Fruit fly (Drosophila melanogaster) whole organism, wandering third instar larva: ENCODE data around the gene CG17260.
A peak's percentile ranks its signal among the peaks of the same experiment; 100 is the strongest.

Experiments used
- Abd-B ChIP-seq: fragments of >200 bp; optimal IDR thresholded peaks from 2 replicates; lab custom pipeline; 2017; ENCODE audit warnings: missing biosample characterization, missing genetic modification characterization
- CG32264 ChIP-seq: fragments of 200-800 bp; sonication (Bioruptor generic); optimal IDR thresholded peaks from 2 replicates; lab custom pipeline; 2016; ENCODE audit warnings: missing biosample characterization, missing genetic modification characterization
- CG9705 ChIP-seq: fragments of 200-800 bp; sonication (Bioruptor generic); optimal IDR thresholded peaks from 2 replicates; lab custom pipeline; 2018; ENCODE audit warnings: missing biosample characterization, mild to moderate bottlenecking, missing genetic modification characterization
- CrebA ChIP-seq: fragments of 200-800 bp; sonication (Bioruptor generic); optimal IDR thresholded peaks from 2 replicates; lab custom pipeline; 2016; ENCODE audit warnings: missing biosample characterization, mild to moderate bottlenecking, missing genetic modification characterization, borderline replicate concordance
- Dfd ChIP-seq: fragments of >200 bp; optimal IDR thresholded peaks from 2 replicates; lab custom pipeline; 2017; ENCODE audit warnings: missing biosample characterization, missing genetic modification characterization
- Dif ChIP-seq: fragments of 200-275, 200-300 bp; sonication (Bioruptor generic); optimal IDR thresholded peaks from 2 replicates; lab custom pipeline; 2018; ENCODE audit warnings: missing biosample characterization, missing genetic modification characterization; ENCODE audit not compliant: partially characterized antibody
- GATAd ChIP-seq: sonication (Bioruptor generic); optimal IDR thresholded peaks from 2 replicates; lab custom pipeline; 2016; ENCODE audit warnings: missing biosample characterization, missing genetic modification characterization
- HLH106 ChIP-seq: fragments of 200-800 bp; optimal IDR thresholded peaks from 3 replicates; lab custom pipeline; 2019; ENCODE audit warnings: missing biosample characterization, mild to moderate bottlenecking, missing genetic modification characterization, moderate library complexity
- Hnf4 ChIP-seq: fragments of 200-800 bp; sonication (Bioruptor generic); optimal IDR thresholded peaks from 2 replicates; lab custom pipeline; 2016; ENCODE audit warnings: missing biosample characterization, mild to moderate bottlenecking, missing genetic modification characterization
- Hr78 ChIP-seq: fragments of >200 bp; optimal IDR thresholded peaks from 2 replicates; lab custom pipeline; 2017; ENCODE audit warnings: missing biosample characterization, missing genetic modification characterization
- Hr83 ChIP-seq: fragments of 200-300 bp; sonication (Bioruptor generic); optimal IDR thresholded peaks from 2 replicates; lab custom pipeline; 2016; ENCODE audit warnings: missing biosample characterization, mild to moderate bottlenecking, missing genetic modification characterization, moderate library complexity; ENCODE audit not compliant: poor library complexity, severe bottlenecking
- Jra ChIP-seq: sonication (Bioruptor generic); optimal IDR thresholded peaks from 2 replicates; lab custom pipeline; 2016; ENCODE audit warnings: missing biosample characterization, missing genetic modification characterization
- Mio ChIP-seq: sonication (Bioruptor generic); optimal IDR thresholded peaks from 2 replicates; lab custom pipeline; 2016; ENCODE audit warnings: missing biosample characterization, missing genetic modification characterization
- Myc ChIP-seq: fragments of >200 bp; optimal IDR thresholded peaks from 2 replicates; lab custom pipeline; 2017
- N ChIP-seq: fragments of >200 bp; optimal IDR thresholded peaks from 2 replicates; lab custom pipeline; 2018; ENCODE audit warnings: missing biosample characterization, missing external identifiers, missing genetic modification characterization
- OdsH ChIP-seq: fragments of 200-800 bp; sonication (Bioruptor generic); optimal IDR thresholded peaks from 2 replicates; lab custom pipeline; 2016; ENCODE audit warnings: missing biosample characterization, mild to moderate bottlenecking, missing genetic modification characterization
- Rel ChIP-seq, 2 experiments: fragments of 200-800 bp; sonication (Bioruptor generic) in 1 of 2; optimal IDR thresholded peaks; 2 replicates in 1 of 2; 3 replicates in 1 of 2; lab custom pipeline; 2016 to 2019; ENCODE audit warnings: mild to moderate bottlenecking in 2 of 2, missing biosample characterization in 2 of 2, missing genetic modification characterization in 2 of 2, moderate library complexity in 1 of 2
- Sp1 ChIP-seq: fragments of 200-800 bp; sonication (Bioruptor generic); optimal IDR thresholded peaks from 3 replicates; lab custom pipeline; 2019; ENCODE audit warnings: missing biosample characterization, mild to moderate bottlenecking, missing genetic modification characterization, moderate library complexity
- Vsx2 ChIP-seq: fragments of 200-300, 225-300 bp; sonication (Bioruptor generic); optimal IDR thresholded peaks from 2 replicates; lab custom pipeline; 2018; ENCODE audit warnings: missing biosample characterization, missing genetic modification characterization; ENCODE audit not compliant: partially characterized antibody
- br ChIP-seq: fragments of 200-800 bp; sonication (Bioruptor generic); optimal IDR thresholded peaks from 2 replicates; lab custom pipeline; 2016; ENCODE audit warnings: missing biosample characterization, missing genetic modification characterization
- brk ChIP-seq: fragments of 200-800 bp; sonication (Bioruptor generic); optimal IDR thresholded peaks from 2 replicates; lab custom pipeline; 2016; ENCODE audit warnings: missing biosample characterization, mild to moderate bottlenecking, missing genetic modification characterization
- dl ChIP-seq, 2 experiments: fragments of 175-275, 200-275 bp in 1 of 2; fragments of 200-275 bp in 1 of 2; sonication (Bioruptor generic); optimal IDR thresholded peaks; lab custom pipeline; 2018; ENCODE audit warnings: mild to moderate bottlenecking in 2 of 2, missing biosample characterization in 2 of 2, missing genetic modification characterization in 2 of 2, moderate library complexity in 2 of 2; ENCODE audit not compliant: partially characterized antibody in 2 of 2, insufficient read depth in 1 of 2
- dmrt93B ChIP-seq: fragments of 200-800 bp; sonication (Bioruptor generic); optimal IDR thresholded peaks from 2 replicates; lab custom pipeline; 2018; ENCODE audit warnings: missing biosample characterization, mild to moderate bottlenecking, missing genetic modification characterization
- dsf ChIP-seq: sonication (Bioruptor generic); optimal IDR thresholded peaks from 2 replicates; lab custom pipeline; 2016; ENCODE audit warnings: missing biosample characterization, missing genetic modification characterization, borderline replicate concordance
- ey ChIP-seq: fragments of 200-800 bp; sonication (Bioruptor generic); optimal IDR thresholded peaks from 2 replicates; lab custom pipeline; 2016; ENCODE audit warnings: missing biosample characterization, missing genetic modification characterization
- foxo ChIP-seq, 2 experiments: fragments of 200-800 bp; sonication (Bioruptor generic); optimal IDR thresholded peaks; 2 replicates in 1 of 2; 3 replicates in 1 of 2; lab custom pipeline; 2016 to 2017; ENCODE audit warnings: missing biosample characterization in 2 of 2, missing genetic modification characterization in 2 of 2
- fru ChIP-seq: fragments of 200-800 bp; sonication (Bioruptor generic); optimal IDR thresholded peaks from 3 replicates; lab custom pipeline; 2016; ENCODE audit warnings: missing biosample characterization, mild to moderate bottlenecking, missing genetic modification characterization
- h ChIP-seq: fragments of 200-800 bp; sonication (Bioruptor generic); optimal IDR thresholded peaks from 3 replicates; lab custom pipeline; 2016; ENCODE audit warnings: missing biosample characterization, mild to moderate bottlenecking, missing genetic modification characterization
- jim ChIP-seq: fragments of 175-275, 200-325 bp; sonication (Bioruptor generic); optimal IDR thresholded peaks from 2 replicates; lab custom pipeline; 2016; ENCODE audit warnings: missing biosample characterization, mild to moderate bottlenecking, missing genetic modification characterization
- lola ChIP-seq: fragments of >200 bp; optimal IDR thresholded peaks from 2 replicates; lab custom pipeline; 2017; ENCODE audit warnings: missing biosample characterization, missing genetic modification characterization
- psq ChIP-seq: fragments of 200-800 bp; sonication (Bioruptor generic); optimal IDR thresholded peaks from 3 replicates; lab custom pipeline; 2017; ENCODE audit warnings: missing biosample characterization, mild to moderate bottlenecking, missing genetic modification characterization, moderate library complexity
- rgr ChIP-seq: fragments of 200-800 bp; sonication (Bioruptor generic); optimal IDR thresholded peaks from 3 replicates; lab custom pipeline; 2016; ENCODE audit warnings: missing biosample characterization, mild to moderate bottlenecking, missing genetic modification characterization
- sv ChIP-seq: fragments of 200-800 bp; sonication (Bioruptor generic); optimal IDR thresholded peaks from 3 replicates; lab custom pipeline; 2016; ENCODE audit warnings: missing biosample characterization, missing genetic modification characterization
- usp ChIP-seq: fragments of >200 bp; optimal IDR thresholded peaks from 2 replicates; lab custom pipeline; 2017; ENCODE audit warnings: missing biosample characterization, missing genetic modification characterization
- woc ChIP-seq: sonication (Bioruptor generic); optimal IDR thresholded peaks from 2 replicates; lab custom pipeline; 2016; ENCODE audit warnings: missing biosample characterization, mild to moderate bottlenecking, missing genetic modification characterization

The CG17260 gene

DNA sequence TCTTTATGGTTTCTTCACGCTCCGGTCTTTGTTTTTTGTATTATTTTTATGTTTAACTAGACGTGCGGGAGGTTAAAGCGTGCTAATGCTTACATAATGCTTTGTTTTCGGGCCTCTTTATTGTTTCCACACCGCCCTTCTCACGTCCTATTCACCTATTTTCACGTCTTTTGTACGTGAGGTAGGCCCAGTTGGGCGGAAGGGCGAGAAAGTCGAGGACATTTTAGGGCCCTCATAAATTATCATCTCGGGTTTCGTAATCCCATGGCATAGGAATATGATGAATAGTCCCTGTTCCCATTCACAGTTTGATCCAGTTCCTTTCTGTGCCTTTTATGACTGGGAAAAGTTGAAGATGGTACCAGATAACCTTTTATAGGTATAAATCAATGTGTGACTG lies 31.5 kb upstream of the CG17260 start:
- TF ChIP-seq dsf (GFP tag; lab: Kevin White, UChicago) (no peak), dl (GFP tag; optimal IDR thresholded peaks at IDR 0.05; lab: Kevin White, UChicago; ENCODE audit: insufficient read depth in 1 of 2, partially characterized antibody in 2 of 2) (no peak), br (no peak), GATAd (no peak), sv (GFP tag; lab: Kevin White, UChicago) (no peak), Abd-B (GFP tag; lab: Kevin White, UChicago) (no peak), dmrt93B (GFP tag; lab: Kevin White, UChicago) (no peak), Hr83 (no peak), Mio (no peak), lola (GFP tag; lab: Kevin White, UChicago) (no peak), rgr (GFP tag; lab: Kevin White, UChicago) (no peak), CG32264 (GFP tag; lab: Kevin White, UChicago) (no peak), Rel (GFP tag; optimal IDR thresholded peaks at IDR 0.05; lab: Kevin White, UChicago) (no peak), Rel (tag; optimal IDR thresholded peaks at IDR 0.05; lab: Kevin White, UChicago) (no peak), Vsx2 (GFP tag; lab: Kevin White, UChicago) (no peak)

DNA sequence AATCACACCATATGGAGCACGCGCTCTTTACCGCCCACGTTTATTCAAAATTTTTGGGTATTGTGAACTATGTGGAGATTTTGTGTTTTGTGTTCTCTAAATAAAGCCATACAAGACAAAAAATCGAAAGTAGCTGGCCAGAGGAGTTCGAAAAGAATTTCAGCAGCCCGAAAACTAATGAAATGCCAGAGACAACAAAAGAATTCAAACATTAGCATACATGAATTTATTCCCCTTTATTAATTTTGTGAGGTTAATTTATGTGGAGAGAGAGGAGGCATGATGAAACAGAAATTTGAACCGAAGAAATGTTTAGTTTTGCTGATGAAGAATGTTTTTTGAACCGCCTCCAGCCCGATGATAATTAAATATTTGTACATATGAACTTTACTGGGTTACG lies 30.8 kb upstream of the CG17260 start:
- TF ChIP-seq Dif: no peak
- TF ChIP-seq lola (GFP tag; lab: Kevin White, UChicago): no peak
- TF ChIP-seq usp: no peak
- TF ChIP-seq jim (GFP tag; lab: Kevin White, UChicago): no peak
- TF ChIP-seq Jra (GFP tag; lab: Kevin White, UChicago): no peak
- TF ChIP-seq Abd-B (GFP tag; lab: Kevin White, UChicago): no peak
- no peak for TF ChIP-seq dsf (GFP tag; lab: Kevin White, UChicago)
- TF ChIP-seq psq (GFP tag; lab: Kevin White, UChicago): no peak
- no peak for TF ChIP-seq Hnf4 (GFP tag; lab: Kevin White, UChicago)
- TF ChIP-seq Dfd (GFP tag; lab: Kevin White, UChicago): no peak
- TF ChIP-seq foxo (GFP tag; optimal IDR thresholded peaks at IDR 0.05; lab: Kevin White, UChicago): no peak
- TF ChIP-seq Vsx2 (GFP tag; lab: Kevin White, UChicago): no peak
- TF ChIP-seq CG9705: no peak
- TF ChIP-seq CrebA: no peak
- no peak for TF ChIP-seq OdsH (GFP tag; lab: Kevin White, UChicago)
- TF ChIP-seq brk (GFP tag; lab: Kevin White, UChicago): no peak

dm6 chr2L:3006925-3007426 lies 30.1 kb upstream of the CG17260 start:
- TF ChIP-seq CG32264 (GFP tag; lab: Kevin White, UChicago): no peak
- no peak for TF ChIP-seq woc (GFP tag; lab: Kevin White, UChicago)
- no peak for TF ChIP-seq HLH106
- TF ChIP-seq Sp1 (GFP tag; lab: Kevin White, UChicago): no peak
- no peak for TF ChIP-seq jim (GFP tag; lab: Kevin White, UChicago)
- TF ChIP-seq usp: no peak
- no peak for TF ChIP-seq Dif
- no peak for TF ChIP-seq ey (GFP tag; lab: Kevin White, UChicago)
- TF ChIP-seq, all 38 proteins: peak for 0

DNA sequence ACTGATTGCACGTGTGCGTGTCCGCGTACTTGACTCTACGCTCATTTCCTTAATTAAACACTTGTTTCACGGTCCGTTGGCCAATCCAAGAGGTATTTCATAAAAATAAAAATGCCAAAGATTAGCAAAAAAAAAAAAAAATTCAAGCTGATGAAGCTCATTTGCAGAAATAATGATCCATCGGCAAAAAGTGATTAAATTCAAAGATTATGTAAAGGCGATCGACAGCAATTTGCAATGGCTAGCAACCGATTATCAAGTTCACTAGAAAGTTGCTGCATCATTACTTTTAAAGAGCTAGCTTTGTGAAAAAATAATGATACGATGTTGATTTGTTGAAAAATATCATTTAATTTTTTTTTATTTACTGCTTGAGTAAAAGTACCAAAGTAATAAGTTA lies 27.6 kb upstream of the CG17260 start:
- TF ChIP-seq CG9705 (no peak), sv (GFP tag; lab: Kevin White, UChicago) (no peak), CG32264 (GFP tag; lab: Kevin White, UChicago) (no peak), dl (GFP tag; optimal IDR thresholded peaks at IDR 0.05; lab: Kevin White, UChicago; ENCODE audit: insufficient read depth in 1 of 2, partially characterized antibody in 2 of 2) (no peak)

- TF ChIP-seq br: peak; percentile 78
- TF ChIP-seq dl (GFP tag; optimal IDR thresholded peaks at IDR 0.05; lab: Kevin White, UChicago; ENCODE audit: insufficient read depth in 1 of 2, partially characterized antibody in 2 of 2): no peak
- TF ChIP-seq N (GFP tag; lab: Kevin White, UChicago): no peak
- no peak for TF ChIP-seq sv (GFP tag; lab: Kevin White, UChicago)
- no peak for TF ChIP-seq usp
- TF ChIP-seq Vsx2 (GFP tag; lab: Kevin White, UChicago): no peak
- no peak for TF ChIP-seq CrebA
- TF ChIP-seq HLH106: peak; percentile 69
- TF ChIP-seq brk (GFP tag; lab: Kevin White, UChicago): no peak
- TF ChIP-seq Hr83: no peak
- peak; percentile 38 for TF ChIP-seq dmrt93B (GFP tag; lab: Kevin White, UChicago)
- TF ChIP-seq ey (GFP tag; lab: Kevin White, UChicago): peak; percentile 66
- peak; percentile 61 for TF ChIP-seq woc (GFP tag; lab: Kevin White, UChicago)
- TF ChIP-seq fru: peak; percentile 80
- peak; percentile 74 for TF ChIP-seq h (GFP tag; lab: Kevin White, UChicago)
- TF ChIP-seq rgr (GFP tag; lab: Kevin White, UChicago): peak; percentile 71
- TF ChIP-seq Abd-B (GFP tag; lab: Kevin White, UChicago): no peak
- no peak for TF ChIP-seq Dfd (GFP tag; lab: Kevin White, UChicago)
- no peak for TF ChIP-seq Hr78 (GFP tag; lab: Kevin White, UChicago)
- TF ChIP-seq GATAd: no peak
- TF ChIP-seq foxo (GFP tag; optimal IDR thresholded peaks at IDR 0.05; lab: Kevin White, UChicago): peak in 1 of 2 experiments; percentile 67
- TF ChIP-seq OdsH (GFP tag; lab: Kevin White, UChicago): peak; percentile 69
- TF ChIP-seq Rel (GFP tag; optimal IDR thresholded peaks at IDR 0.05; lab: Kevin White, UChicago): no peak
- no peak for TF ChIP-seq Rel (tag; optimal IDR thresholded peaks at IDR 0.05; lab: Kevin White, UChicago)
- peak; percentile 42 for TF ChIP-seq jim (GFP tag; lab: Kevin White, UChicago)
- TF ChIP-seq psq (GFP tag; lab: Kevin White, UChicago): peak; percentile 68
- peak; percentile 46 for TF ChIP-seq CG32264 (GFP tag; lab: Kevin White, UChicago)
- no peak for TF ChIP-seq CG9705
- peak; percentile 68 for TF ChIP-seq Sp1 (GFP tag; lab: Kevin White, UChicago)
- no peak for TF ChIP-seq Dif
- no peak for TF ChIP-seq Myc (lab: Kevin White, UChicago)
Observed at dm6 chr2L:3011484-3011883, 25.5 kb upstream of the CG17260 start.
